Worm (Caenorhabditis elegans): ENCODE results near the gene F41H10.1.

DNA sequence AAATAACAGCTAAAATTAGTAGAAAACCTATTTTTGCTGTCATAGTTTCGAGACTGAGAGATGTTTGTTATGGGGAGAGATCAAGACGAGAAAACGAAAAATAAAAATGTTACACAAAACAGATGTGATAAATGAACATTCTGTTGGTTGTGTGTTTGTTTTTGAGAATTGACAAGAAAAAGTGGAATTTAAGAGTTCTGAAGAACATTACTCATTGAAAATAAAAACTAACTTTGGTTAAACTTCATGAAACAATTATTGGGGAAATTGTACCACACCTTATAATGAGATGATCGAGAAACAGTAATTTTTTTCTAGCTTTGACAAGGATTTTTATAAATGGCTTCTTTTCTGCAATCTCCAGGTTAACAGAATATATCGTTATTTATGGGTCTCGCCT, 29.3 kb upstream of the F41H10.1 start, which contains the start of gene Y4C6B.7:
- no peak for TF ChIP-seq egl-27 (tag; optimal IDR thresholded peaks at IDR 0.05)
- TF ChIP-seq unc-130 (tag; optimal IDR thresholded peaks at IDR 0.05): no peak
- TF ChIP-seq nhr-76 (tag; optimal IDR thresholded peaks at IDR 0.05): no peak
- no peak for TF ChIP-seq ces-1 (GFP tag; optimal IDR thresholded peaks at IDR 0.05)
